Worm (Caenorhabditis elegans) whole organism, L1 larva: ENCODE data around the gene str-230.
A peak's percentile ranks its signal among the peaks of the same experiment; 100 is the strongest.
"Not testable (repeated sequence)": the region's sequence is repeated elsewhere in the genome, so short reads cannot be mapped to it uniquely, and the experiment has no call there.

Experiments used
- C04F5.9 ChIP-seq: sonication (generic microtip); optimal IDR thresholded peaks from 2 replicates; lab custom pipeline; 2016; ENCODE audit warnings: missing genetic modification characterization, missing compliant biosample characterization
- C16A3.4 ChIP-seq: fragments of 150-350 bp; optimal IDR thresholded peaks from 2 replicates; lab custom pipeline; 2014; ENCODE audit warnings: missing biosample characterization, missing genetic modification characterization
- C34B4.2 ChIP-seq: sonication (generic microtip); optimal IDR thresholded peaks from 2 replicates; lab custom pipeline; 2017; ENCODE audit warnings: mild to moderate bottlenecking, missing genetic modification characterization, missing compliant biosample characterization
- F16B12.6 ChIP-seq: fragments of 150-350 bp; optimal IDR thresholded peaks from 2 replicates; lab custom pipeline; 2014; ENCODE audit warnings: missing biosample characterization, missing genetic modification characterization
- aha-1 ChIP-seq: fragments of 150-350 bp; optimal IDR thresholded peaks from 2 replicates; lab custom pipeline; 2014; ENCODE audit warnings: missing biosample characterization, missing genetic modification characterization
- aly-2 ChIP-seq: fragments of 150-350 bp; optimal IDR thresholded peaks from 2 replicates; lab custom pipeline; 2014; ENCODE audit warnings: missing biosample characterization, missing genetic modification characterization
- ama-1 ChIP-seq: fragments of 150-350 bp; optimal IDR thresholded peaks from 2 replicates; lab custom pipeline; 2014
- ceh-8 ChIP-seq: fragments of 200-800 bp; sonication (Bioruptor generic); optimal IDR thresholded peaks from 2 replicates; lab custom pipeline; 2018; ENCODE audit warnings: mild to moderate bottlenecking, missing genetic modification characterization, moderate library complexity, missing compliant biosample characterization
- ceh-82 ChIP-seq, 3 experiments: fragments of 150-350 bp in 1 of 3; sonication (generic microtip) in 2 of 3; optimal IDR thresholded peaks; 2 replicates each; lab custom pipeline; 2014 to 2017; ENCODE audit warnings: missing biosample characterization in 3 of 3, missing genetic modification characterization in 3 of 3
- dpl-1 ChIP-seq, 3 experiments: fragments of 150-350 bp in 2 of 3; sonication (generic microtip) in 1 of 3; optimal IDR thresholded peaks; 2 replicates each; lab custom pipeline; 2014 to 2017; ENCODE audit warnings: missing biosample characterization in 3 of 3, missing genetic modification characterization in 3 of 3, missing genetic modification reagents in 3 of 3
- dsc-1 ChIP-seq: sonication (generic microtip); optimal IDR thresholded peaks from 2 replicates; lab custom pipeline; 2016; ENCODE audit warnings: mild to moderate bottlenecking, missing genetic modification characterization, missing compliant biosample characterization
- efl-1 ChIP-seq, 4 experiments: fragments of 150-350 bp; optimal IDR thresholded peaks in 3 of 4; peaks in 1 of 4; 1 replicate in 1 of 4; 2 replicates in 3 of 4; lab custom pipeline; 2014; ENCODE audit warnings: missing biosample characterization in 2 of 4, missing genetic modification characterization in 2 of 4, missing genetic modification reagents in 2 of 4
- efl-3 ChIP-seq: fragments of 200-800 bp; sonication (Bioruptor generic); optimal IDR thresholded peaks from 2 replicates; lab custom pipeline; 2018; ENCODE audit warnings: mild to moderate bottlenecking, missing genetic modification characterization, missing compliant biosample characterization
- egl-27 ChIP-seq, 2 experiments: fragments of 150-350 bp in 1 of 2; sonication (generic microtip); optimal IDR thresholded peaks; 3 replicates each; lab custom pipeline; 2017 to 2018; ENCODE audit warnings: missing biosample characterization in 2 of 2, missing genetic modification characterization in 2 of 2, missing genetic modification reagents in 2 of 2
- elt-3 ChIP-seq, 6 experiments: fragments of 150-350 bp in 1 of 6; sonication (generic microtip); optimal IDR thresholded peaks; 2 replicates each; lab custom pipeline; 2017 to 2018; ENCODE audit warnings: missing biosample characterization in 6 of 6, missing genetic modification characterization in 6 of 6, inconsistent platforms in 1 of 6
- ets-5 ChIP-seq: fragments of 200-800 bp; sonication (Bioruptor generic); IDR thresholded peaks from 2 replicates; pipeline ENCODE4 v1.3.6; 2022; ENCODE audit warnings: missing genetic modification characterization, missing compliant biosample characterization
- fkh-10 ChIP-seq: sonication (generic microtip); optimal IDR thresholded peaks from 2 replicates; lab custom pipeline; 2017; ENCODE audit warnings: missing biosample characterization, missing genetic modification reagents, missing genetic modification characterization
- fkh-8 ChIP-seq: sonication (generic microtip); optimal IDR thresholded peaks from 2 replicates; lab custom pipeline; 2016; ENCODE audit warnings: mild to moderate bottlenecking, missing genetic modification characterization, missing compliant biosample characterization
- fos-1 ChIP-seq: fragments of 150-350 bp; optimal IDR thresholded peaks from 2 replicates; lab custom pipeline; 2014; ENCODE audit warnings: missing biosample characterization, missing genetic modification characterization
- grh-1 ChIP-seq: fragments of 200-800 bp; sonication (Bioruptor generic); IDR thresholded peaks from 2 replicates; pipeline ENCODE4 v1.3.6; 2022; ENCODE audit warnings: missing genetic modification reagents, missing genetic modification characterization, missing compliant biosample characterization
- hlh-17 ChIP-seq: fragments of 200-800 bp; sonication (Bioruptor generic); optimal IDR thresholded peaks from 2 replicates; lab custom pipeline; 2018; ENCODE audit warnings: missing genetic modification characterization, mild to moderate bottlenecking, missing compliant biosample characterization, moderate library complexity, borderline replicate concordance
- hpl-2 ChIP-seq: fragments of 150-350 bp; optimal IDR thresholded peaks from 2 replicates; lab custom pipeline; 2014; ENCODE audit warnings: missing biosample characterization, missing genetic modification reagents, missing genetic modification characterization
- lin-35 ChIP-seq, 2 experiments: fragments of 150-350 bp; optimal IDR thresholded peaks; 2 replicates each; lab custom pipeline; 2014; ENCODE audit warnings: missing biosample characterization in 2 of 2, missing genetic modification characterization in 2 of 2, missing genetic modification reagents in 2 of 2
- lsy-2 ChIP-seq, 2 experiments: fragments of 150-350 bp; optimal IDR thresholded peaks; 2 replicates each; lab custom pipeline; 2014; ENCODE audit warnings: missing biosample characterization in 2 of 2, missing genetic modification characterization in 2 of 2
- mab-9 ChIP-seq: fragments of 200-800 bp; sonication (Bioruptor generic); IDR thresholded peaks from 2 replicates; pipeline ENCODE4 v1.3.6; 2022; ENCODE audit warnings: missing genetic modification reagents, missing genetic modification characterization, missing compliant biosample characterization
- mep-1 ChIP-seq: fragments of 150-350 bp; optimal IDR thresholded peaks from 2 replicates; lab custom pipeline; 2014; ENCODE audit warnings: missing biosample characterization, missing genetic modification characterization
- nhr-11 ChIP-seq: fragments of 150-350 bp; optimal IDR thresholded peaks from 2 replicates; lab custom pipeline; 2014; ENCODE audit warnings: missing biosample characterization, missing genetic modification characterization
- nhr-12 ChIP-seq: sonication (generic microtip); optimal IDR thresholded peaks from 2 replicates; lab custom pipeline; 2017; ENCODE audit warnings: missing biosample characterization, missing genetic modification characterization
- nhr-19 ChIP-seq: fragments of 200-800 bp; sonication (Bioruptor generic); conservative IDR thresholded peaks from 2 replicates; pipeline ENCODE4 v1.3.6; 2022; ENCODE audit warnings: missing genetic modification characterization, missing compliant biosample characterization
- nhr-20 ChIP-seq: sonication (generic microtip); optimal IDR thresholded peaks from 2 replicates; lab custom pipeline; 2016; ENCODE audit warnings: mild to moderate bottlenecking, missing genetic modification characterization, missing compliant biosample characterization
- nhr-237 ChIP-seq: fragments of 150-350 bp; optimal IDR thresholded peaks from 2 replicates; lab custom pipeline; 2014; ENCODE audit warnings: missing biosample characterization, missing genetic modification characterization
- nhr-71 ChIP-seq: sonication (generic microtip); optimal IDR thresholded peaks from 2 replicates; lab custom pipeline; 2016; ENCODE audit warnings: mild to moderate bottlenecking, missing genetic modification characterization, moderate library complexity, missing compliant biosample characterization
- nhr-76 ChIP-seq: sonication (generic microtip); optimal IDR thresholded peaks from 2 replicates; lab custom pipeline; 2017; ENCODE audit warnings: missing biosample characterization, missing genetic modification characterization
- nhr-77 ChIP-seq: fragments of 150-350 bp; optimal IDR thresholded peaks from 2 replicates; lab custom pipeline; 2014; ENCODE audit warnings: missing biosample characterization, missing genetic modification characterization
- nhr-84 ChIP-seq: sonication (generic microtip); optimal IDR thresholded peaks from 2 replicates; lab custom pipeline; 2017; ENCODE audit warnings: missing biosample characterization, missing genetic modification characterization
- nhr-85 ChIP-seq: sonication (generic microtip); peaks from one replicate; lab custom pipeline; 2016; ENCODE audit warnings: missing genetic modification characterization, inconsistent platforms, missing compliant biosample characterization
- nhr-90 ChIP-seq: sonication (generic microtip); optimal IDR thresholded peaks from 2 replicates; lab custom pipeline; 2016; ENCODE audit warnings: mild to moderate bottlenecking, missing genetic modification characterization, missing compliant biosample characterization; ENCODE audit not compliant: poor library complexity
- pag-3 ChIP-seq: sonication (generic microtip); optimal IDR thresholded peaks from 2 replicates; lab custom pipeline; 2017; ENCODE audit warnings: missing genetic modification characterization, mild to moderate bottlenecking, missing compliant biosample characterization, antibody characterized with exemption, borderline replicate concordance; ENCODE audit not compliant: insufficient read depth
- pax-3 ChIP-seq: fragments of 200-800 bp; sonication (Bioruptor generic); optimal IDR thresholded peaks from 2 replicates; lab custom pipeline; 2018; ENCODE audit warnings: mild to moderate bottlenecking, missing genetic modification characterization, moderate library complexity, missing compliant biosample characterization
- pqm-1 ChIP-seq: sonication (generic microtip); optimal IDR thresholded peaks from 3 replicates; lab custom pipeline; 2017; ENCODE audit warnings: missing biosample characterization, missing genetic modification characterization
- rnt-1 ChIP-seq: sonication (generic microtip); optimal IDR thresholded peaks from 2 replicates; lab custom pipeline; 2016; ENCODE audit warnings: mild to moderate bottlenecking, missing genetic modification characterization, moderate library complexity, missing compliant biosample characterization
- snpc-4 ChIP-seq: fragments of 150-350 bp; optimal IDR thresholded peaks from 2 replicates; lab custom pipeline; 2014; ENCODE audit warnings: missing biosample characterization, missing genetic modification characterization
- snu-23 ChIP-seq: sonication (generic microtip); optimal IDR thresholded peaks from 2 replicates; lab custom pipeline; 2016; ENCODE audit warnings: missing genetic modification characterization, missing compliant biosample characterization
- sox-4 ChIP-seq: sonication (generic microtip); optimal IDR thresholded peaks from 2 replicates; lab custom pipeline; 2016; ENCODE audit warnings: missing genetic modification characterization, missing compliant biosample characterization
- sptf-1 ChIP-seq: fragments of 150-350 bp; optimal IDR thresholded peaks from 2 replicates; lab custom pipeline; 2014; ENCODE audit warnings: missing biosample characterization, missing genetic modification characterization
- unc-130 ChIP-seq: fragments of 150-350 bp; optimal IDR thresholded peaks from 2 replicates; lab custom pipeline; 2017; ENCODE audit warnings: missing biosample characterization, missing genetic modification characterization, inconsistent platforms
- unc-62 ChIP-seq: fragments of 150-350 bp; optimal IDR thresholded peaks from 2 replicates; lab custom pipeline; 2014; ENCODE audit warnings: missing biosample characterization, missing genetic modification reagents, missing genetic modification characterization
- zag-1 ChIP-seq: fragments of 150-350 bp; optimal IDR thresholded peaks from 2 replicates; lab custom pipeline; 2014; ENCODE audit warnings: missing biosample characterization, missing genetic modification characterization

str-230 gene

ce11 chrV:14205214-14205613 lies 5.4 kb downstream of the str-230 start, which contains the start of gene T16A9.3:
Gene T16A9.3, plus strand, starts transcription at chrV:14205514.
- not testable (repeated sequence) for TF ChIP-seq ets-5 (GFP tag; lab: Robert Waterston, UW); hpl-2 (GFP tag; lab: Kevin White, UChicago); nhr-84 (tag; lab: Kevin White, UChicago)

ce11 chrV:14203809-14204208 lies 6.8 kb downstream of the str-230 start:
- peak; percentile 68 for TF ChIP-seq nhr-19 (GFP tag; lab: Robert Waterston, UW)
- TF ChIP-seq grh-1 (GFP tag; lab: Robert Waterston, UW): peak; percentile 59
- TF ChIP-seq, all 84 proteins: peak for 2; not testable (repeated sequence) for 82

- TF ChIP-seq fkh-8 (tag; lab: Kevin White, UChicago) (peak; percentile 86), mep-1 (tag; lab: Kevin White, UChicago) (peak; percentile 96), snpc-4 (tag; lab: Kevin White, UChicago) (peak; percentile 87), efl-3 (GFP tag; lab: Kevin White, UChicago) (no peak), nhr-71 (tag; lab: Kevin White, UChicago) (peak; percentile 99), unc-62 (GFP tag; lab: Kevin White, UChicago) (no peak), dsc-1 (tag; lab: Kevin White, UChicago) (peak; percentile 81), ama-1 (lab: Kevin White, UChicago) (peak; percentile 40), nhr-11 (peak; percentile 93), pax-3 (peak; percentile 92), F16B12.6 (peak; percentile 21), aha-1 (tag; lab: Kevin White, UChicago) (peak; percentile 66), rnt-1 (tag; lab: Kevin White, UChicago) (peak; percentile 88), sox-4 (tag; lab: Kevin White, UChicago) (no peak), zag-1 (tag; lab: Kevin White, UChicago) (no peak), fkh-10 (GFP tag; lab: Kevin White, UChicago) (peak; percentile 0), pqm-1 (tag; lab: Kevin White, UChicago) (no peak), pag-3 (no peak), fos-1 (tag; lab: Kevin White, UChicago) (peak; percentile 64), aly-2 (tag; lab: Kevin White, UChicago) (peak; percentile 71), ets-5 (GFP tag; lab: Robert Waterston, UW) (no peak), egl-27 (tag; optimal IDR thresholded peaks at IDR 0.05; lab: Kevin White, UChicago) (peak; percentile 82 to 92), snu-23 (GFP tag; lab: Kevin White, UChicago) (peak; percentile 97), sptf-1 (tag; lab: Kevin White, UChicago) (no peak), unc-130 (tag; lab: Kevin White, UChicago) (peak; percentile 50), elt-3 (tag; optimal IDR thresholded peaks at IDR 0.05; lab: Kevin White, UChicago) (peak in 3 of 6 experiments; percentile 56 to 92 (median 67)), lsy-2 (tag; optimal IDR thresholded peaks at IDR 0.05; lab: Kevin White, UChicago) (peak; percentile 87 to 91), nhr-12 (no peak), lin-35 (GFP tag; optimal IDR thresholded peaks at IDR 0.05; lab: Kevin White, UChicago) (peak; percentile 74 to 87), efl-1 (optimal IDR thresholded peaks at IDR 0.05; lab: Kevin White, UChicago) (peak; percentile 78 to 86), efl-1 (GFP tag; optimal IDR thresholded peaks at IDR 0.05 in 1 of 2; lab: Kevin White, UChicago) (peak; percentile 59 to 95), ceh-8 (GFP tag; lab: Kevin White, UChicago) (peak; percentile 34), nhr-20 (tag; lab: Kevin White, UChicago) (peak; percentile 97), nhr-90 (tag; lab: Kevin White, UChicago) (peak; percentile 90), grh-1 (GFP tag; lab: Robert Waterston, UW) (peak; percentile 30; the same call in 1 of the 2 replicates), C04F5.9 (peak; percentile 31), nhr-77 (tag; lab: Kevin White, UChicago) (peak; percentile 93), dpl-1 (GFP tag; optimal IDR thresholded peaks at IDR 0.05; lab: Kevin White, UChicago) (peak; percentile 54 to 66 (median 62)), ceh-82 (tag; optimal IDR thresholded peaks at IDR 0.05; lab: Kevin White, UChicago) (peak; percentile 84 to 93 (median 90)), nhr-237 (peak; percentile 93), nhr-85 (tag; lab: Kevin White, UChicago) (peak; percentile 91), C34B4.2 (no peak), C16A3.4 (tag; lab: Kevin White, UChicago) (peak; percentile 91), hlh-17 (GFP tag; lab: Kevin White, UChicago) (no peak), mab-9 (GFP tag; lab: Robert Waterston, UW) (peak; percentile 59; the same call in 1 of the 2 replicates), nhr-76 (no peak)
Observed at ce11 chrV:14200086-14200485, 10.6 kb downstream of the str-230 start.
